Fruit fly (Drosophila melanogaster): ENCODE results near the gene Gp93.

- no peak for TF ChIP-seq CG12605 (GFP tag; IDR thresholded peaks at IDR 0.05)
- TF ChIP-seq CG34367 (tag; optimal IDR thresholded peaks at IDR 0.05) = no peak
- no peak for TF ChIP-seq CG9948 (tag; optimal IDR thresholded peaks at IDR 0.05)
- TF ChIP-seq Ets98B (GFP tag; IDR thresholded peaks at IDR 0.05) = no peak
Observed at dm6 chr3R:27946555-27947204, 1.8 kb upstream of the Gp93 start.

Measured in whole organism, pupa.